Worm (Caenorhabditis elegans): ENCODE results near the gene srh-68.

The srh-68 gene

ce11 chrII:12518008-12518407 is 10.9 kb downstream of the srh-68 start:
- TF ChIP-seq ref-2 (tag; optimal IDR thresholded peaks at IDR 0.05), result no peak
- no peak for TF ChIP-seq tbx-2 (tag; optimal IDR thresholded peaks at IDR 0.05)
- no peak for TF ChIP-seq nfya-1 (tag; optimal IDR thresholded peaks at IDR 0.05)
- no peak for TF ChIP-seq eyg-1 (tag; optimal IDR thresholded peaks at IDR 0.05)
- no peak for TF ChIP-seq elt-2 (tag; optimal IDR thresholded peaks at IDR 0.05)
- no peak for TF ChIP-seq ahr-1 (tag; optimal IDR thresholded peaks at IDR 0.05)

ce11 chrII:12518809-12519344 is 11.7 kb downstream of the srh-68 start, which contains the start of gene srh-70:
Gene srh-70, minus strand, starts transcription at chrII:12518859.
- TF ChIP-seq mec-3 (tag; optimal IDR thresholded peaks at IDR 0.05; ENCODE audit: borderline replicate concordance) (no peak), sdc-2 (tag; optimal IDR thresholded peaks at IDR 0.05) (no peak)

DNA sequence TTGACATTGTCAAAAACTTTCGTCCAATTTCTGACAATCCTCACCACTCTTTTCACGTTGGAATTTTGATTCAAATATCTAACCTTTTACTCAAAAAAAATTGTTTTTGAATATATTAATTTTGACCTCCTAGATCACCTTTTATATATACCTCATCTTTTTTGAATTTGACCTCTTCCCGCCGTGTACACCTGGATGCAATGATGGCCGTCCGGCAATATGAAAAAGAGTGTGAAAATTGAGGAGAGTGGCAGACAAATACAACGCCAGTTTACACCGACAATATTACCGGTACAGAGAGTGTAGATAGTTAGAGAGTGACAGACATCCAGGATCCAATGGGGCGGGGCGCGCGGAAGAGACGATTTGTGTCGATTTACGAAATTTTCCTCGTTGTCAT is 12.5 kb downstream of the srh-68 start, which contains the start of gene ceh-99:
ceh-99 (plus strand) TSS at position 366 of the 400 bp plus-strand sequence.
- TF ChIP-seq zip-5 (tag; optimal IDR thresholded peaks at IDR 0.05) (no peak), hlh-30 (tag; optimal IDR thresholded peaks at IDR 0.05; ENCODE audit: insufficient read depth) (no peak), F13H6.1 (tag; optimal IDR thresholded peaks at IDR 0.05) (no peak), unc-55 (GFP tag; optimal IDR thresholded peaks at IDR 0.05) (no peak), fkh-6 (tag; optimal IDR thresholded peaks at IDR 0.05) (no peak), sox-4 (tag; optimal IDR thresholded peaks at IDR 0.05) (no peak), hlh-8 (tag; optimal IDR thresholded peaks at IDR 0.05) (no peak), tbx-7 (tag; optimal IDR thresholded peaks at IDR 0.05) (no peak), unc-42 (tag; optimal IDR thresholded peaks at IDR 0.05) (no peak), madf-2 (tag; optimal IDR thresholded peaks at IDR 0.05) (no peak), che-1 (tag; optimal IDR thresholded peaks at IDR 0.05) (no peak), K09A11.1 (tag; optimal IDR thresholded peaks at IDR 0.05; ENCODE audit: insufficient read depth) (no peak), ceh-2 (tag; optimal IDR thresholded peaks at IDR 0.05) (no peak), ttx-3 (tag; optimal IDR thresholded peaks at IDR 0.05) (no peak), sdc-2 (tag; optimal IDR thresholded peaks at IDR 0.05) (no peak)

DNA sequence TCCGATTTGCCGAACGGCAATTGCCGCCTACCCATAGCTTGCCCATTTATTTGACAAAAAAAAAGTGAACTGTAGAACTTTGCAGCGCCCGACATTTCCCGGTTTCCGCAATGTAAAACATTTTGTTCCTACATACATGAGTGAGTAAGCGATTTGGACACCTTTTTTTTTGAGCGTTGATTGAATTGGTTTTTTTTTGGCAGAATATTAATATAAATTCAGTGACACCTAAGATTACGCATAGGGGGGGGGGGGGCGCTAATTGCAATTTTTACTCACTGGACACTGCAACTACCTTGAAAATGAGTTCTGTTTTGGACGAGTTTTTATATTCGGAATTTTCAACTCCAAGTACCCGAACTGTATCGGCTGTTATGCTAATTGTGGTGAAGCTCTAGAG is 18.4 kb downstream of the srh-68 start, which contains the start of gene srx-118:
srx-118 (plus strand) TSS at position 301 of the 400 bp plus-strand sequence.
- TF ChIP-seq gmeb-2 (tag; optimal IDR thresholded peaks at IDR 0.05) (no peak), eyg-1 (tag; optimal IDR thresholded peaks at IDR 0.05) (no peak), npax-4 (tag; optimal IDR thresholded peaks at IDR 0.05) (no peak), nhr-232 (tag; optimal IDR thresholded peaks at IDR 0.05) (no peak), Y22D7AL.16 (tag; optimal IDR thresholded peaks at IDR 0.05) (no peak), F13H6.1 (tag; optimal IDR thresholded peaks at IDR 0.05) (no peak), pqm-1 (tag; optimal IDR thresholded peaks at IDR 0.05) (no peak), hlh-8 (tag; optimal IDR thresholded peaks at IDR 0.05) (no peak), dmd-4 (tag; optimal IDR thresholded peaks at IDR 0.05; ENCODE audit: borderline replicate concordance) (no peak), odd-2 (tag; optimal IDR thresholded peaks at IDR 0.05) (no peak)

DNA sequence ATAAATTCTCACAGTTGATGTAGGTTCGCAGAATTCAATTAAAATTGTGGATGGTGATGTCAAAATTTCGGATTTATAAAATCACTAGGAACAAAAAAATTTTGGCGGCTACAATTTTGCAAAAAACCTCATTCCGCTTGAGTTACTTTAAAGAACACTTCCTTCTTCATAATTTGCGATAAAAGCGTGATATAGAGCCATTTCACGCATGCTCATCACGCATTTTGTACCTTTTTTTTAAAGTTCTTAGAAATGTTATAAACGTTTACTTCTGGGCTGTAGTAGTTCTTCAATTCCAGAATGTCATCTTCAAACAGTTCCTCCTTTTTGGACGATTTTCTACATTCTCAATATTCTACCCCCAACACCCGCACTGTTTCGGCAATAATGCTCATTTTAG is 20.8 kb downstream of the srh-68 start, which contains the start of gene srx-119:
srx-119 (plus strand) TSS at position 301 of the 400 bp plus-strand sequence.
- TF ChIP-seq ahr-1 (tag; optimal IDR thresholded peaks at IDR 0.05) (no peak), ref-2 (tag; optimal IDR thresholded peaks at IDR 0.05) (no peak), ceh-14 (tag; optimal IDR thresholded peaks at IDR 0.05) (no peak), ceh-34 (tag; optimal IDR thresholded peaks at IDR 0.05) (no peak), tbx-7 (tag; optimal IDR thresholded peaks at IDR 0.05) (no peak), sox-2 (GFP tag; IDR thresholded peaks at IDR 0.05) (no peak), nfya-1 (tag; optimal IDR thresholded peaks at IDR 0.05) (no peak), ttx-3 (tag; optimal IDR thresholded peaks at IDR 0.05) (no peak), hlh-15 (tag; optimal IDR thresholded peaks at IDR 0.05) (no peak), hlh-30 (tag; optimal IDR thresholded peaks at IDR 0.05; ENCODE audit: insufficient read depth) (no peak), syd-9 (tag; optimal IDR thresholded peaks at IDR 0.05) (no peak), rnt-1 (tag; optimal IDR thresholded peaks at IDR 0.05) (no peak), che-1 (tag; optimal IDR thresholded peaks at IDR 0.05) (no peak), hlh-8 (tag; optimal IDR thresholded peaks at IDR 0.05) (no peak), ceh-30 (tag; optimal IDR thresholded peaks at IDR 0.05) (no peak), Y22D7AL.16 (tag; optimal IDR thresholded peaks at IDR 0.05) (no peak), ceh-18 (tag; optimal IDR thresholded peaks at IDR 0.05) (no peak), lim-6 (tag; optimal IDR thresholded peaks at IDR 0.05) (no peak)

Measured in whole organism, late embryonic.